Worm (Caenorhabditis elegans): Measurements from ENCODE around the gene C03C10.5.

C03C10.5 gene

DNA sequence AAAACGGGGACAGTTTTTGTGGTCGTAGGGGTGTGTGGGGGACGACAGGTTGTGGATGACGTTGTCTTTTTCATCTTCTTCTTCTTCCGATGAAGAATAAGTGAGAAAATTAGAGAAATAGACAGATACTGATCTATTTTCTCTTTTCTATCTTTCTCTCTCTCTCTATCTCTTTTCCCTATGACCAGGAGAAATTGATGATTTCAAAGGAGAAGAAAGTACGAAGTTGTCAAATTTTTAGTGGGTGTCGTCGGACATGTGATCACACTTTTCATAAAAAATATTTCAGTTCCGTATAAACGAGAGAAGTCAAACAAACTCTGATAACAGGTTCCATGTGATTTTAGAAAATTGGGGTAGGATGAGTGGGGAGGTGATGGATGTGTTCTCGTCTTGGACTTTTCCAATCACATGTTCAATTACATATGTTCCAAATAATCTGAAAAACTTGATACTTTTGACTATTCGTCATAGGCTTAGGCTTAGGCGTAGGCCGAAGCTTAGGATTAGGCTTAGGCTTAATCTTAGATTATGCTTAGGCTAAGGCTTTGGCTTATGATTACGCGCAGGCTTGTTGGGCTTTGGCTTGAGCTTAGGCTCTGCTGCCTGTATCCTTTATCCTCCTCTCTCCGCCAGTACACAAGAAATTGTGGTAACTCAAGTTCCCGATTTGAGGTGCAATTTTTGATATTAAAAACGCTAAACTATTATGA lies 8.1 kb upstream of the C03C10.5 start (continued):
- TF ChIP-seq C16A3.4 (tag; optimal IDR thresholded peaks at IDR 0.05) (peak; percentile 77), zip-4 (GFP tag; optimal IDR thresholded peaks at IDR 0.05) (no peak), efl-3 (GFP tag; optimal IDR thresholded peaks at IDR 0.05) (no peak), C34B4.2 (tag; optimal IDR thresholded peaks at IDR 0.05) (no peak), mab-9 (GFP tag; IDR thresholded peaks at IDR 0.05) (no peak), blmp-1 (tag; optimal IDR thresholded peaks at IDR 0.05) (peak; percentile 94), F16B12.6 (tag; optimal IDR thresholded peaks at IDR 0.05) (no peak), sup-37 (GFP tag; optimal IDR thresholded peaks at IDR 0.05) (no peak), nhr-28 (tag; optimal IDR thresholded peaks at IDR 0.05) (no peak), lsy-2 (tag; optimal IDR thresholded peaks at IDR 0.05) (peak; percentile 74 to 88), hlh-17 (GFP tag; optimal IDR thresholded peaks at IDR 0.05; ENCODE audit: borderline replicate concordance) (no peak), Y116A8C.19 (tag; optimal IDR thresholded peaks at IDR 0.05; ENCODE audit: borderline replicate concordance) (no peak), dpl-1 (GFP tag; optimal IDR thresholded peaks at IDR 0.05) (peak; percentile 40 to 61 (median 60)), snu-23 (GFP tag; optimal IDR thresholded peaks at IDR 0.05) (peak; percentile 86), egl-13 (tag; optimal IDR thresholded peaks at IDR 0.05) (no peak), nhr-47 (tag; optimal IDR thresholded peaks at IDR 0.05) (peak; percentile 50), sptf-1 (tag; optimal IDR thresholded peaks at IDR 0.05) (no peak), nhr-20 (tag; optimal IDR thresholded peaks at IDR 0.05) (peak; percentile 88), tbx-2 (tag; optimal IDR thresholded peaks at IDR 0.05) (peak; percentile 78), nhr-85 (tag) (peak; percentile 98), ces-1 (GFP tag; optimal IDR thresholded peaks at IDR 0.05) (no peak), nhr-90 (tag; optimal IDR thresholded peaks at IDR 0.05; ENCODE audit: poor library complexity) (peak; percentile 69), ztf-4 (tag; optimal IDR thresholded peaks at IDR 0.05) (peak; percentile 48), rnt-1 (tag; optimal IDR thresholded peaks at IDR 0.05) (peak; percentile 31), fkh-8 (tag; optimal IDR thresholded peaks at IDR 0.05) (no peak), ceh-88 (GFP tag; IDR thresholded peaks at IDR 0.05) (no peak), fos-1 (tag; optimal IDR thresholded peaks at IDR 0.05) (no peak), xbp-1 (tag; optimal IDR thresholded peaks at IDR 0.05) (peak; percentile 49), fkh-10 (GFP tag; optimal IDR thresholded peaks at IDR 0.05) (no peak), unc-30 (tag; optimal IDR thresholded peaks at IDR 0.05) (no peak), snpc-4 (tag; optimal IDR thresholded peaks at IDR 0.05) (peak; percentile 29), skn-1 (tag; optimal IDR thresholded peaks at IDR 0.05) (peak; percentile 88), irx-1 (tag; optimal IDR thresholded peaks at IDR 0.05) (peak; percentile 28), pag-3 (tag; optimal IDR thresholded peaks at IDR 0.05; ENCODE audit: borderline replicate concordance, insufficient read depth) (peak; percentile 78), nhr-12 (tag; optimal IDR thresholded peaks at IDR 0.05) (no peak), jun-1 (tag; optimal IDR thresholded peaks at IDR 0.05) (peak; percentile 30), lin-13 (GFP tag; optimal IDR thresholded peaks at IDR 0.05) (peak; percentile 65), efl-1 (optimal IDR thresholded peaks at IDR 0.05) (peak; percentile 24 to 54), efl-1 (GFP tag; optimal IDR thresholded peaks at IDR 0.05 in 1 of 2) (peak; percentile 28 to 95), nhr-237 (tag; optimal IDR thresholded peaks at IDR 0.05) (peak; percentile 34), unc-130 (tag; optimal IDR thresholded peaks at IDR 0.05) (peak; percentile 46), lin-35 (GFP tag; optimal IDR thresholded peaks at IDR 0.05) (peak; percentile 44 to 69), ceh-90 (tag; optimal IDR thresholded peaks at IDR 0.05) (no peak), ets-5 (GFP tag; IDR thresholded peaks at IDR 0.05) (no peak)
